Worm (Caenorhabditis elegans) whole organism, mixed stage, embryonic: ENCODE results near the gene hda-2.
A peak's percentile ranks its signal among the peaks of the same experiment; 100 is the strongest.

Source experiments
- bed-3 ChIP-seq: fragments of 200-800 bp; sonication (Bioruptor generic); optimal IDR thresholded peaks from 3 replicates; lab custom pipeline; 2018; ENCODE audit warnings: mild to moderate bottlenecking, missing genetic modification characterization, moderate library complexity, missing compliant biosample characterization
- blmp-1 ChIP-seq: fragments of 150-350 bp; optimal IDR thresholded peaks from 2 replicates; lab custom pipeline; 2014; ENCODE audit warnings: missing biosample characterization, missing genetic modification characterization
- ceh-39 ChIP-seq: fragments of 150-350 bp; optimal IDR thresholded peaks from 2 replicates; lab custom pipeline; 2014; ENCODE audit warnings: missing biosample characterization, missing genetic modification characterization
- ceh-43 ChIP-seq: fragments of 200-800 bp; sonication (Bioruptor generic); optimal IDR thresholded peaks from 2 replicates; lab custom pipeline; 2018; ENCODE audit warnings: mild to moderate bottlenecking, missing genetic modification characterization, moderate library complexity, missing compliant biosample characterization
- ceh-83 ChIP-seq: fragments of 200-800 bp; sonication (Bioruptor generic); optimal IDR thresholded peaks from 2 replicates; lab custom pipeline; 2018; ENCODE audit warnings: mild to moderate bottlenecking, missing genetic modification characterization, missing compliant biosample characterization
- ces-1 ChIP-seq: fragments of 150-350 bp; optimal IDR thresholded peaks from 2 replicates; lab custom pipeline; 2014; ENCODE audit warnings: missing biosample characterization, missing genetic modification reagents, missing genetic modification characterization
- cnd-1 ChIP-seq: fragments of 200-800 bp; sonication (Bioruptor generic); optimal IDR thresholded peaks from 2 replicates; lab custom pipeline; 2018; ENCODE audit warnings: mild to moderate bottlenecking, missing genetic modification characterization, missing compliant biosample characterization
- drap-1 ChIP-seq: fragments of 200-800 bp; sonication (Bioruptor generic); optimal IDR thresholded peaks from 3 replicates; lab custom pipeline; 2018; ENCODE audit warnings: mild to moderate bottlenecking, missing genetic modification characterization, missing compliant biosample characterization
- flh-1 ChIP-seq: fragments of 200-800 bp; sonication (Bioruptor generic); optimal IDR thresholded peaks from 2 replicates; lab custom pipeline; 2018; ENCODE audit warnings: mild to moderate bottlenecking, missing genetic modification characterization, moderate library complexity, missing compliant biosample characterization
- hlh-1 ChIP-seq: fragments of 150-350 bp; optimal IDR thresholded peaks from 2 replicates; lab custom pipeline; 2014; ENCODE audit warnings: missing biosample characterization, missing genetic modification reagents, missing genetic modification characterization
- lsy-2 ChIP-seq: fragments of 150-350 bp; optimal IDR thresholded peaks from 2 replicates; lab custom pipeline; 2014; ENCODE audit warnings: missing biosample characterization, missing genetic modification characterization
- mep-1 ChIP-seq: fragments of 150-350 bp; optimal IDR thresholded peaks from 2 replicates; lab custom pipeline; 2017; ENCODE audit warnings: missing biosample characterization, missing genetic modification reagents, missing genetic modification characterization, inconsistent platforms
- mls-2 ChIP-seq: sonication (generic microtip); optimal IDR thresholded peaks from 2 replicates; lab custom pipeline; 2016; ENCODE audit warnings: mild to moderate bottlenecking, missing genetic modification characterization, moderate library complexity, missing compliant biosample characterization
- nhr-12 ChIP-seq: fragments of 150-350 bp; optimal IDR thresholded peaks from 2 replicates; lab custom pipeline; 2014; ENCODE audit warnings: missing biosample characterization, missing genetic modification characterization
- nhr-2 ChIP-seq: fragments of 150-350 bp; optimal IDR thresholded peaks from 2 replicates; lab custom pipeline; 2014; ENCODE audit warnings: missing biosample characterization, missing genetic modification characterization
- nhr-76 ChIP-seq: sonication (generic microtip); optimal IDR thresholded peaks from 2 replicates; lab custom pipeline; 2017; ENCODE audit warnings: missing biosample characterization, missing genetic modification characterization
- pha-4 ChIP-seq: fragments of 150-350 bp; optimal IDR thresholded peaks from 2 replicates; lab custom pipeline; 2018; ENCODE audit warnings: missing biosample characterization, missing genetic modification reagents, missing genetic modification characterization
- sem-2 ChIP-seq: fragments of 200-800 bp; sonication (Bioruptor generic); optimal IDR thresholded peaks from 2 replicates; lab custom pipeline; 2018; ENCODE audit warnings: mild to moderate bottlenecking, missing genetic modification characterization, missing compliant biosample characterization
- snpc-4 ChIP-seq: fragments of 150-350 bp; optimal IDR thresholded peaks from 2 replicates; lab custom pipeline; 2014; ENCODE audit warnings: missing biosample characterization, missing genetic modification characterization
- sptf-1 ChIP-seq: sonication (generic microtip); optimal IDR thresholded peaks from 2 replicates; lab custom pipeline; 2017; ENCODE audit warnings: mild to moderate bottlenecking, missing genetic modification characterization, moderate library complexity, missing compliant biosample characterization
- tbx-8 ChIP-seq: fragments of 200-800 bp; sonication (Bioruptor generic); optimal IDR thresholded peaks from 2 replicates; lab custom pipeline; 2018; ENCODE audit warnings: mild to moderate bottlenecking, missing genetic modification characterization, moderate library complexity, missing compliant biosample characterization
- unc-120 ChIP-seq: sonication (generic microtip); optimal IDR thresholded peaks from 2 replicates; lab custom pipeline; 2017; ENCODE audit warnings: missing genetic modification characterization, missing compliant biosample characterization; ENCODE audit not compliant: poor library complexity, severe bottlenecking
- unc-39 ChIP-seq: fragments of 150-350 bp; optimal IDR thresholded peaks from 2 replicates; lab custom pipeline; 2014; ENCODE audit warnings: missing biosample characterization, missing genetic modification characterization
- zip-8 ChIP-seq: fragments of 150-350 bp; optimal IDR thresholded peaks from 2 replicates; lab custom pipeline; 2014; ENCODE audit warnings: missing biosample characterization, missing genetic modification characterization

hda-2 gene

ce11 chrII:8020580-8021044 lies 1.7 kb downstream of the hda-2 start:
- TF ChIP-seq zip-8 (tag; lab: Kevin White, UChicago) (no peak), nhr-2 (tag; lab: Kevin White, UChicago) (no peak), flh-1 (no peak), bed-3 (GFP tag; lab: Kevin White, UChicago) (no peak), cnd-1 (tag; lab: Kevin White, UChicago) (no peak), ceh-43 (GFP tag; lab: Kevin White, UChicago) (no peak), nhr-76 (no peak), ces-1 (no peak)

- TF ChIP-seq mls-2 (tag; lab: Kevin White, UChicago) (no peak), flh-1 (no peak), snpc-4 (no peak)
These were observed 5.0 kb downstream of the hda-2 start, which contains the start of gene zyg-11 for ce11 chrII:8017380-8017779. Gene zyg-11 (plus strand): TSS chrII:8017680.

- TF ChIP-seq lsy-2 (tag; lab: Kevin White, UChicago): no peak
- no peak for TF ChIP-seq mls-2 (tag; lab: Kevin White, UChicago)
- no peak for TF ChIP-seq ceh-39 (tag; lab: Kevin White, UChicago)
- TF ChIP-seq unc-120 (tag; lab: Kevin White, UChicago): no peak
- no peak for TF ChIP-seq blmp-1 (tag; lab: Kevin White, UChicago)
- peak; percentile 2 for TF ChIP-seq zip-8 (tag; lab: Kevin White, UChicago)
These were observed 5.6 kb downstream of the hda-2 start for ce11 chrII:8016761-8017160.

ce11 chrII:8016167-8016566 lies 6.2 kb downstream of the hda-2 start:
- no peak for TF ChIP-seq nhr-2 (tag; lab: Kevin White, UChicago)
- no peak for TF ChIP-seq ceh-83 (GFP tag; lab: Kevin White, UChicago)
- TF ChIP-seq sptf-1 (tag; lab: Kevin White, UChicago): no peak
- TF ChIP-seq pha-4 (tag; lab: Kevin White, UChicago): no peak
- TF ChIP-seq drap-1 (GFP tag; lab: Kevin White, UChicago): no peak
- TF ChIP-seq nhr-12: no peak
- TF ChIP-seq mep-1: no peak
- TF ChIP-seq cnd-1 (tag; lab: Kevin White, UChicago): no peak
- TF ChIP-seq flh-1: no peak
- TF ChIP-seq tbx-8 (GFP tag; lab: Kevin White, UChicago): no peak

- TF ChIP-seq ceh-43 (GFP tag; lab: Kevin White, UChicago) (no peak), ces-1 (peak; percentile 2), lsy-2 (tag; lab: Kevin White, UChicago) (peak; percentile 58), hlh-1 (peak; percentile 53)
These were observed 6.8 kb downstream of the hda-2 start for ce11 chrII:8015483-8015938.

- TF ChIP-seq pha-4 (tag; lab: Kevin White, UChicago): no peak
- peak; percentile 26 for TF ChIP-seq hlh-1
These were observed 10.0 kb downstream of the hda-2 start, which contains the start of gene DH11.2 for ce11 chrII:8012071-8013031. Gene DH11.2 (plus strand): TSS chrII:8012816.

ce11 chrII:8008334-8008733 lies 14.0 kb downstream of the hda-2 start, which contains the start of gene glna-2:
Gene glna-2 (plus strand): TSS chrII:8008634.
- TF ChIP-seq snpc-4 (no peak), unc-39 (no peak), mls-2 (tag; lab: Kevin White, UChicago) (no peak), ceh-39 (tag; lab: Kevin White, UChicago) (no peak), cnd-1 (tag; lab: Kevin White, UChicago) (no peak), unc-120 (tag; lab: Kevin White, UChicago) (no peak), drap-1 (GFP tag; lab: Kevin White, UChicago) (no peak), sem-2 (no peak), bed-3 (GFP tag; lab: Kevin White, UChicago) (no peak)
